Fruit fly (Drosophila melanogaster) whole organism, adult: ENCODE data around the gene CG13003.

Experiments
- CG12768 ChIP-seq: fragments of 200-800 bp; sonication (Bioruptor generic); optimal IDR thresholded peaks from 2 replicates; lab custom pipeline; 2017; ENCODE audit warnings: missing biosample characterization, missing genetic modification characterization, mild to moderate bottlenecking, moderate library complexity, missing genetic modification reagents
- CG1620 ChIP-seq: fragments of 200-800 bp; sonication (Bioruptor generic); optimal IDR thresholded peaks from 2 replicates; lab custom pipeline; 2016; ENCODE audit warnings: missing biosample characterization, missing genetic modification characterization
- CG33017 ChIP-seq: fragments of 200-800 bp; sonication (Bioruptor generic); optimal IDR thresholded peaks from 2 replicates; lab custom pipeline; 2018; ENCODE audit warnings: missing biosample characterization, mild to moderate bottlenecking, missing genetic modification characterization, moderate library complexity
- kay ChIP-seq: fragments of 200-800 bp; sonication (Bioruptor generic); peaks from one replicate; lab custom pipeline; 2016; ENCODE audit warnings: missing biosample characterization, missing genetic modification characterization, borderline replicate concordance

dm6 chrX:16844295-16844694, 32.0 kb downstream of the CG13003 start, which contains the start of gene RSG7:
- TF ChIP-seq CG33017 (no peak), kay (no peak), CG12768 (GFP tag; lab: Kevin White, UChicago) (no peak), CG1620 (no peak)
